Worm (Caenorhabditis elegans) whole organism, L4 larva: ENCODE measurements around the gene T25C12.3.
A peak's percentile ranks its signal among the peaks of the same experiment; 100 is the strongest.

Experiments
- D1046.2 ChIP-seq: fragments of 200-800 bp; sonication (Bioruptor generic); IDR thresholded peaks from 2 replicates; pipeline ENCODE4 v1.3.6; 2022; ENCODE audit warnings: missing genetic modification characterization, missing compliant biosample characterization
- F10B5.3 ChIP-seq: sonication (generic microtip); optimal IDR thresholded peaks from 2 replicates; lab custom pipeline; 2016; ENCODE audit warnings: mild to moderate bottlenecking, missing genetic modification characterization, missing compliant biosample characterization
- F37D6.2 ChIP-seq: sonication (generic microtip); optimal IDR thresholded peaks from 2 replicates; lab custom pipeline; 2016; ENCODE audit warnings: mild to moderate bottlenecking, missing genetic modification characterization, missing compliant biosample characterization
- Y105C5A.15 ChIP-seq: fragments of 200-800 bp; sonication (Bioruptor generic); IDR thresholded peaks from 2 replicates; pipeline ENCODE4 v1.3.6; 2022; ENCODE audit warnings: missing genetic modification characterization, missing compliant biosample characterization
- Y75B8A.6 ChIP-seq: fragments of 200-800 bp; sonication (Bioruptor generic); IDR thresholded peaks from 2 replicates; pipeline ENCODE4 v1.3.6; 2022; ENCODE audit warnings: missing genetic modification reagents, missing genetic modification characterization, missing compliant biosample characterization
- ZK337.2 ChIP-seq: fragments of 200-800 bp; sonication (Bioruptor generic); IDR thresholded peaks from 2 replicates; pipeline ENCODE4 v1.3.6; 2022; ENCODE audit warnings: missing genetic modification reagents, missing genetic modification characterization, missing compliant biosample characterization
- ZK546.5 ChIP-seq, 2 experiments: sonication (generic microtip); optimal IDR thresholded peaks; 2 replicates each; lab custom pipeline; 2017; ENCODE audit warnings: missing biosample characterization in 2 of 2, missing genetic modification characterization in 2 of 2
- ama-1 ChIP-seq: fragments of 150-350 bp; optimal IDR thresholded peaks from 2 replicates; lab custom pipeline; 2014; ENCODE audit warnings: inconsistent platforms, mixed read lengths
- arid-1 ChIP-seq: fragments of 200-800 bp; sonication (Bioruptor generic); conservative IDR thresholded peaks from 2 replicates; pipeline ENCODE4 v1.3.6; 2022; ENCODE audit warnings: missing genetic modification reagents, missing genetic modification characterization, missing compliant biosample characterization
- ceh-28 ChIP-seq: fragments of 150-350 bp; optimal IDR thresholded peaks from 2 replicates; lab custom pipeline; 2014; ENCODE audit warnings: missing biosample characterization, missing genetic modification reagents, missing genetic modification characterization
- ceh-32 ChIP-seq: sonication (generic microtip); optimal IDR thresholded peaks from 2 replicates; lab custom pipeline; 2016; ENCODE audit warnings: mild to moderate bottlenecking, missing genetic modification characterization, missing compliant biosample characterization; ENCODE audit not compliant: poor library complexity
- cey-2 ChIP-seq: sonication (generic microtip); optimal IDR thresholded peaks from 3 replicates; lab custom pipeline; 2017; ENCODE audit warnings: missing genetic modification characterization, mild to moderate bottlenecking, missing compliant biosample characterization, antibody characterized with exemption, borderline replicate concordance; ENCODE audit not compliant: insufficient read depth
- dmd-6 ChIP-seq: fragments of 200-800 bp; sonication (Bioruptor generic); IDR thresholded peaks from 2 replicates; pipeline ENCODE4 v1.3.6; 2022; ENCODE audit warnings: missing genetic modification reagents, missing genetic modification characterization, missing compliant biosample characterization
- duxl-1 ChIP-seq: sonication (generic microtip); optimal IDR thresholded peaks from 2 replicates; lab custom pipeline; 2016; ENCODE audit warnings: mild to moderate bottlenecking, missing genetic modification characterization, moderate library complexity, missing compliant biosample characterization; ENCODE audit not compliant: poor library complexity
- dve-1 ChIP-seq: sonication (generic microtip); optimal IDR thresholded peaks from 2 replicates; lab custom pipeline; 2017; ENCODE audit warnings: antibody characterized with exemption, mild to moderate bottlenecking, missing genetic modification characterization, missing compliant biosample characterization; ENCODE audit not compliant: insufficient read depth
- egl-27 ChIP-seq: sonication (generic microtip); optimal IDR thresholded peaks from 3 replicates; lab custom pipeline; 2017; ENCODE audit warnings: missing biosample characterization, missing genetic modification reagents, missing genetic modification characterization
- egl-43 ChIP-seq: fragments of 200-800 bp; sonication (Bioruptor generic); IDR thresholded peaks from 2 replicates; pipeline ENCODE4 v1.3.6; 2022; ENCODE audit warnings: missing genetic modification reagents, missing genetic modification characterization, missing compliant biosample characterization
- hif-1 ChIP-seq, 2 experiments: sonication (generic microtip); optimal IDR thresholded peaks; 2 replicates each; lab custom pipeline; 2016 to 2017; ENCODE audit warnings: missing compliant biosample characterization in 2 of 2, missing genetic modification characterization in 2 of 2, missing genetic modification reagents in 2 of 2, missing genotype in 2 of 2, mild to moderate bottlenecking in 1 of 2
- hlh-30 ChIP-seq: sonication (generic microtip); optimal IDR thresholded peaks from 2 replicates; lab custom pipeline; 2017; ENCODE audit warnings: antibody characterized with exemption, mild to moderate bottlenecking, missing genetic modification characterization, missing compliant biosample characterization; ENCODE audit not compliant: insufficient read depth
- jun-1 ChIP-seq: fragments of 150-350 bp; optimal IDR thresholded peaks from 2 replicates; lab custom pipeline; 2014; ENCODE audit warnings: missing biosample characterization, missing genetic modification reagents, missing genetic modification characterization
- lim-7 ChIP-seq: fragments of 200-800 bp; sonication (Bioruptor generic); IDR thresholded peaks from 2 replicates; pipeline ENCODE4 v1.3.6; 2022; ENCODE audit warnings: missing genetic modification characterization, missing compliant biosample characterization
- lin-13 ChIP-seq: fragments of 150-350 bp; optimal IDR thresholded peaks from 2 replicates; lab custom pipeline; 2014; ENCODE audit warnings: missing biosample characterization, missing genetic modification reagents, missing genetic modification characterization
- lin-15B ChIP-seq: fragments of 150-350 bp; sonication (generic microtip); optimal IDR thresholded peaks from 3 replicates; lab custom pipeline; 2014; ENCODE audit warnings: missing biosample characterization, missing genetic modification characterization
- lin-38 ChIP-seq: fragments of 200-800 bp; sonication (Bioruptor generic); IDR thresholded peaks from 2 replicates; pipeline ENCODE4 v1.3.6; 2022; ENCODE audit warnings: missing genetic modification reagents, missing genetic modification characterization, missing compliant biosample characterization
- lsy-2 ChIP-seq, 2 experiments: fragments of 150-350 bp in 1 of 2; sonication (generic microtip) in 1 of 2; optimal IDR thresholded peaks; 2 replicates each; lab custom pipeline; 2014 to 2017; ENCODE audit warnings: missing biosample characterization in 2 of 2, missing genetic modification characterization in 2 of 2
- madf-5 ChIP-seq, 2 experiments: fragments of 200-800 bp; sonication (Bioruptor generic); IDR thresholded peaks; 2 replicates each; pipeline ENCODE4 v1.3.6; 2022; ENCODE audit warnings: missing compliant biosample characterization in 2 of 2, missing genetic modification characterization in 2 of 2
- mdl-1 ChIP-seq, 2 experiments: fragments of 150-350 bp in 1 of 2; sonication (generic microtip) in 1 of 2; optimal IDR thresholded peaks; 2 replicates each; lab custom pipeline; 2014 to 2017; ENCODE audit warnings: missing biosample characterization in 2 of 2, missing genetic modification characterization in 2 of 2
- mdt-29 ChIP-seq: fragments of 200-800 bp; sonication (Bioruptor generic); IDR thresholded peaks from 2 replicates; pipeline ENCODE4 v1.3.6; 2022; ENCODE audit warnings: missing genetic modification reagents, missing genetic modification characterization, missing compliant biosample characterization
- mep-1 ChIP-seq: fragments of 150-350 bp; sonication (generic microtip); optimal IDR thresholded peaks from 3 replicates; lab custom pipeline; 2014; ENCODE audit warnings: missing biosample characterization, missing genetic modification characterization
- mes-2 ChIP-seq: sonication (generic microtip); optimal IDR thresholded peaks from 2 replicates; lab custom pipeline; 2016; ENCODE audit warnings: missing genotype, mild to moderate bottlenecking, missing genetic modification characterization, missing compliant biosample characterization; ENCODE audit not compliant: poor library complexity, severe bottlenecking
- mxl-3 ChIP-seq: fragments of 200-800 bp; sonication (Bioruptor generic); optimal IDR thresholded peaks from 2 replicates; lab custom pipeline; 2018; ENCODE audit warnings: mild to moderate bottlenecking, missing genetic modification characterization, missing compliant biosample characterization
- nhr-237 ChIP-seq: sonication (generic microtip); optimal IDR thresholded peaks from 2 replicates; lab custom pipeline; 2017; ENCODE audit warnings: missing biosample characterization, missing genetic modification characterization
- nhr-41 ChIP-seq: fragments of 200-800 bp; sonication (Bioruptor generic); IDR thresholded peaks from 2 replicates; pipeline ENCODE4 v1.3.6; 2022; ENCODE audit warnings: missing genetic modification reagents, missing genetic modification characterization, missing compliant biosample characterization
- nhr-6 ChIP-seq: fragments of 150-350 bp; optimal IDR thresholded peaks from 2 replicates; lab custom pipeline; 2014; ENCODE audit warnings: missing biosample characterization, missing genetic modification characterization
- pha-4 ChIP-seq, 2 experiments: fragments of 150-350 bp in 1 of 2; fragments of 200-800 bp in 1 of 2; sonication (Bioruptor generic) in 1 of 2; IDR thresholded peaks in 1 of 2; optimal IDR thresholded peaks in 1 of 2; 2 replicates each; pipeline versions ENCODE4 v1.3.6 to Lab custom; 2014 to 2022; ENCODE audit warnings: missing genetic modification characterization in 2 of 2, missing genetic modification reagents in 2 of 2, missing biosample characterization in 1 of 2, missing compliant biosample characterization in 1 of 2
- php-3 ChIP-seq: fragments of 200-800 bp; sonication (Bioruptor generic); IDR thresholded peaks from 2 replicates; pipeline ENCODE4 v1.3.6; 2022; ENCODE audit warnings: missing genetic modification reagents, missing genetic modification characterization, missing compliant biosample characterization
- pqm-1 ChIP-seq: sonication (generic microtip); optimal IDR thresholded peaks from 2 replicates; lab custom pipeline; 2017; ENCODE audit warnings: missing biosample characterization, missing genetic modification characterization
- rbr-2 ChIP-seq: sonication (generic microtip); optimal IDR thresholded peaks from 2 replicates; lab custom pipeline; 2016; ENCODE audit warnings: missing genotype, missing genetic modification characterization, missing compliant biosample characterization
- saeg-2 ChIP-seq: fragments of 200-800 bp; sonication (Bioruptor generic); IDR thresholded peaks from 2 replicates; pipeline ENCODE4 v1.3.6; 2022; ENCODE audit warnings: missing genetic modification reagents, missing genetic modification characterization, missing compliant biosample characterization
- set-16 ChIP-seq: fragments of 200-800 bp; sonication (Bioruptor generic); IDR thresholded peaks from 2 replicates; pipeline ENCODE4 v1.3.6; 2022; ENCODE audit warnings: missing genetic modification reagents, missing genetic modification characterization, missing compliant biosample characterization
- skn-1 ChIP-seq: fragments of 150-350 bp; optimal IDR thresholded peaks from 2 replicates; lab custom pipeline; 2014; ENCODE audit warnings: missing biosample characterization, missing genetic modification characterization
- tra-1 ChIP-seq: fragments of 200-800 bp; sonication (Bioruptor generic); IDR thresholded peaks from 2 replicates; pipeline ENCODE4 v1.3.6; 2022; ENCODE audit warnings: missing genetic modification reagents, missing genetic modification characterization, missing compliant biosample characterization
- unc-39 ChIP-seq: sonication (generic microtip); optimal IDR thresholded peaks from 2 replicates; lab custom pipeline; 2017; ENCODE audit warnings: missing biosample characterization, missing genetic modification characterization
- zag-1 ChIP-seq: fragments of 150-350 bp; optimal IDR thresholded peaks from 2 replicates; lab custom pipeline; 2014; ENCODE audit warnings: missing biosample characterization, missing genetic modification characterization
- zfp-2 ChIP-seq: sonication (generic microtip); optimal IDR thresholded peaks from 2 replicates; lab custom pipeline; 2016; ENCODE audit warnings: mild to moderate bottlenecking, missing genetic modification characterization, missing compliant biosample characterization
- zip-2 ChIP-seq: fragments of 150-350 bp; optimal IDR thresholded peaks from 2 replicates; lab custom pipeline; 2014; ENCODE audit warnings: missing biosample characterization, missing genetic modification characterization

The T25C12.3 gene

ce11 chrX:11467320-11467732 is 32.5 kb downstream of the T25C12.3 start (continued):
- TF ChIP-seq zfp-2 (tag; lab: Kevin White, UChicago) = no peak
- 0 out of 2 replicates have a peak, but pooled peaks have one; percentile 19 for TF ChIP-seq lin-38
- peak; percentile 32 for TF ChIP-seq ceh-32 (tag; lab: Kevin White, UChicago)
- TF ChIP-seq mep-1 (tag; lab: Kevin White, UChicago) = peak; percentile 89
- no peak for TF ChIP-seq mdt-29
- TF ChIP-seq F37D6.2 (tag; lab: Kevin White, UChicago) = peak; percentile 66
- TF ChIP-seq lin-13 = peak; percentile 35
- peak; percentile 55 for TF ChIP-seq mes-2
- TF ChIP-seq mxl-3 (GFP tag; lab: Kevin White, UChicago) = peak; percentile 65
- 0 out of 2 replicates have a peak, but pooled peaks have one; percentile 41 for TF ChIP-seq arid-1 (GFP tag; lab: Robert Waterston, UW)
- TF ChIP-seq dmd-6 = no peak
- peak; percentile 61 for TF ChIP-seq ama-1 (lab: Kevin White, UChicago)
- peak; percentile 59 to 65 for TF ChIP-seq lsy-2 (tag; optimal IDR thresholded peaks at IDR 0.05; lab: Kevin White, UChicago)
- peak; percentile 34; the same call in 1 of the 2 replicates for TF ChIP-seq egl-43 (GFP tag; lab: Robert Waterston, UW)
- 0 out of 2 replicates have a peak, but pooled peaks have one; percentile 16 for TF ChIP-seq saeg-2 (GFP tag; lab: Robert Waterston, UW)
- peak; percentile 90 for TF ChIP-seq hlh-30 (tag; lab: Kevin White, UChicago)
- TF ChIP-seq lin-15B (tag; lab: Kevin White, UChicago) = no peak
- TF ChIP-seq mdl-1 (tag; optimal IDR thresholded peaks at IDR 0.05; lab: Kevin White, UChicago) = peak; percentile 48 to 92
- peak in 1 of 2 experiments; percentile 70 for TF ChIP-seq hif-1 (tag; optimal IDR thresholded peaks at IDR 0.05; lab: Kevin White, UChicago)

- TF ChIP-seq ZK546.5 (tag; optimal IDR thresholded peaks at IDR 0.05; lab: Kevin White, UChicago) = no peak
- TF ChIP-seq zag-1 (tag; lab: Kevin White, UChicago) = no peak
- no peak for TF ChIP-seq nhr-237 (tag; lab: Kevin White, UChicago)
- no peak for TF ChIP-seq jun-1 (tag; lab: Kevin White, UChicago)
- no peak for TF ChIP-seq rbr-2
- TF ChIP-seq nhr-41 (GFP tag; lab: Robert Waterston, UW) = no peak
- no peak for TF ChIP-seq ama-1 (lab: Kevin White, UChicago)
- TF ChIP-seq D1046.2 (GFP tag; lab: Robert Waterston, UW) = no peak
- TF ChIP-seq php-3 (GFP tag; lab: Robert Waterston, UW) = peak; percentile 72
- no peak for TF ChIP-seq zip-2 (tag; lab: Kevin White, UChicago)
- TF ChIP-seq tra-1 = no peak
- TF ChIP-seq pqm-1 (tag; lab: Kevin White, UChicago) = peak; percentile 41
- TF ChIP-seq Y105C5A.15 (GFP tag; lab: Robert Waterston, UW) = no peak
- TF ChIP-seq mxl-3 (GFP tag; lab: Kevin White, UChicago) = no peak
- TF ChIP-seq dmd-6 = peak; percentile 61
- no peak for TF ChIP-seq duxl-1 (tag; lab: Kevin White, UChicago)
- no peak for TF ChIP-seq ZK337.2
- no peak for TF ChIP-seq hlh-30 (tag; lab: Kevin White, UChicago)
- no peak for TF ChIP-seq F10B5.3 (tag; lab: Kevin White, UChicago)
- TF ChIP-seq ceh-28 (tag; lab: Kevin White, UChicago) = no peak
- no peak for TF ChIP-seq cey-2 (tag; lab: Kevin White, UChicago)
- TF ChIP-seq nhr-6 (tag; lab: Kevin White, UChicago) = no peak
- no peak for TF ChIP-seq madf-5 (GFP tag; IDR thresholded peaks at IDR 0.05; lab: Robert Waterston, UW)
- TF ChIP-seq dve-1 = peak; percentile 22
- TF ChIP-seq skn-1 (tag; lab: Kevin White, UChicago) = no peak
- TF ChIP-seq lim-7 (GFP tag; lab: Robert Waterston, UW) = no peak
- no peak for TF ChIP-seq unc-39 (tag; lab: Kevin White, UChicago)
- no peak for TF ChIP-seq egl-27
- no peak for TF ChIP-seq set-16
- no peak for TF ChIP-seq pha-4 (GFP tag; IDR thresholded peaks at IDR 0.05; lab: Robert Waterston, UW)
- TF ChIP-seq pha-4 (tag; optimal IDR thresholded peaks at IDR 0.05; lab: Kevin White, UChicago) = peak; percentile 56
- no peak for TF ChIP-seq Y75B8A.6 (GFP tag; lab: Robert Waterston, UW)
Measured at ce11 chrX:11466444-11467319, 33.1 kb downstream of the T25C12.3 start.
